Fruit fly (Drosophila melanogaster) whole organism, prepupa: ENCODE results near the gene CG32152.

Source experiments
- CG10669 ChIP-seq: fragments of 200-800 bp; sonication (Bioruptor generic); optimal IDR thresholded peaks from 3 replicates; lab custom pipeline; 2018; ENCODE audit warnings: missing biosample characterization, mild to moderate bottlenecking, missing genetic modification characterization, moderate library complexity
- CG11762 ChIP-seq: fragments of 200-800 bp; sonication (Bioruptor generic); optimal IDR thresholded peaks from 3 replicates; lab custom pipeline; 2016; ENCODE audit warnings: missing biosample characterization, missing genetic modification characterization; ENCODE audit not compliant: insufficient read depth
- CG11902 ChIP-seq: fragments of 200-800 bp; sonication (Bioruptor generic); optimal IDR thresholded peaks from 3 replicates; lab custom pipeline; 2016; ENCODE audit warnings: missing biosample characterization, missing genetic modification characterization
- CG1621 ChIP-seq: fragments of 200-800 bp; sonication (Bioruptor generic); optimal IDR thresholded peaks from 3 replicates; lab custom pipeline; 2018; ENCODE audit warnings: missing biosample characterization, mild to moderate bottlenecking, missing genetic modification characterization
- CG16779 ChIP-seq: fragments of 200-800 bp; sonication (Bioruptor generic); optimal IDR thresholded peaks from 3 replicates; lab custom pipeline; 2017; ENCODE audit warnings: missing biosample characterization, mild to moderate bottlenecking, missing genetic modification characterization
- CG31627 ChIP-seq: fragments of 200-800 bp; sonication (Bioruptor generic); optimal IDR thresholded peaks from 3 replicates; lab custom pipeline; 2016; ENCODE audit warnings: missing biosample characterization, missing genetic modification characterization
- CG32006 ChIP-seq: fragments of 200-800 bp; sonication (Bioruptor generic); optimal IDR thresholded peaks from 3 replicates; lab custom pipeline; 2017; ENCODE audit warnings: missing biosample characterization, mild to moderate bottlenecking, missing genetic modification characterization
- CG34406 ChIP-seq: fragments of 200-800 bp; sonication (Bioruptor generic); optimal IDR thresholded peaks from 3 replicates; lab custom pipeline; 2016; ENCODE audit warnings: missing biosample characterization, missing genetic modification characterization
- CG4318 ChIP-seq: fragments of 200-800 bp; sonication (Bioruptor generic); optimal IDR thresholded peaks from 3 replicates; lab custom pipeline; 2017; ENCODE audit warnings: missing biosample characterization, mild to moderate bottlenecking, missing genetic modification characterization
- CG6163 ChIP-seq: fragments of 200-800 bp; sonication (Bioruptor generic); IDR thresholded peaks from 3 replicates; pipeline ENCODE4 v1.3.6; 2022; ENCODE audit warnings: missing biosample characterization, missing genetic modification characterization
- CG6276 ChIP-seq: fragments of 200-800 bp; sonication (Bioruptor generic); optimal IDR thresholded peaks from 2 replicates; lab custom pipeline; 2017; ENCODE audit warnings: missing biosample characterization, mild to moderate bottlenecking, missing genetic modification characterization
- CG6792 ChIP-seq: fragments of 200-800 bp; sonication (Bioruptor generic); optimal IDR thresholded peaks from 3 replicates; lab custom pipeline; 2016; ENCODE audit warnings: missing biosample characterization, missing genetic modification characterization
- CG6808 ChIP-seq: fragments of 200-800 bp; sonication (Bioruptor generic); optimal IDR thresholded peaks from 3 replicates; lab custom pipeline; 2017; ENCODE audit warnings: missing biosample characterization, missing genetic modification characterization, mild to moderate bottlenecking, moderate library complexity, missing genetic modification reagents
- CG6854 ChIP-seq: fragments of 200-800 bp; sonication (Bioruptor generic); optimal IDR thresholded peaks from 2 replicates; lab custom pipeline; 2017; ENCODE audit warnings: missing biosample characterization, mild to moderate bottlenecking, missing genetic modification characterization
- CG8119 ChIP-seq: fragments of 200-800 bp; sonication (Bioruptor generic); IDR thresholded peaks from 3 replicates; pipeline ENCODE4 v1.3.6; 2022; ENCODE audit warnings: missing biosample characterization, missing genetic modification characterization
- CG8319 ChIP-seq: fragments of 200-800 bp; sonication (Bioruptor generic); optimal IDR thresholded peaks from 3 replicates; lab custom pipeline; 2016; ENCODE audit warnings: missing biosample characterization, missing genetic modification characterization
- Eip93F ChIP-seq: fragments of 200-800 bp; sonication (Bioruptor generic); optimal IDR thresholded peaks from 2 replicates; lab custom pipeline; 2016; ENCODE audit warnings: missing biosample characterization, mild to moderate bottlenecking, missing genetic modification characterization
- Hr38 ChIP-seq: sonication (Bioruptor generic); optimal IDR thresholded peaks from 2 replicates; lab custom pipeline; 2016; ENCODE audit warnings: missing biosample characterization, missing genetic modification characterization
- Hr39 ChIP-seq: fragments of 200-800 bp; sonication (Bioruptor generic); optimal IDR thresholded peaks from 2 replicates; lab custom pipeline; 2016; ENCODE audit warnings: missing biosample characterization, missing genetic modification characterization
- Lpt ChIP-seq: fragments of 200-800 bp; sonication (Bioruptor generic); optimal IDR thresholded peaks from 3 replicates; lab custom pipeline; 2016; ENCODE audit warnings: missing biosample characterization, missing genetic modification characterization
- Sox14 ChIP-seq: fragments of 200-800 bp; sonication (Bioruptor generic); optimal IDR thresholded peaks from 3 replicates; lab custom pipeline; 2016; ENCODE audit warnings: missing biosample characterization, missing genetic modification characterization
- acj6 ChIP-seq: fragments of 200-800 bp; sonication (Bioruptor generic); optimal IDR thresholded peaks from 3 replicates; lab custom pipeline; 2016; ENCODE audit warnings: missing biosample characterization, missing genetic modification characterization
- eg ChIP-seq: fragments of 200-800 bp; sonication (Bioruptor generic); IDR thresholded peaks from 3 replicates; pipeline ENCODE4 v1.3.6; 2022; ENCODE audit warnings: missing biosample characterization, missing genetic modification characterization
- esn ChIP-seq: fragments of 200-800 bp; sonication (Bioruptor generic); optimal IDR thresholded peaks from 2 replicates; lab custom pipeline; 2016; ENCODE audit warnings: missing biosample characterization, mild to moderate bottlenecking, missing genetic modification characterization, moderate library complexity
- fd59A ChIP-seq: fragments of 200-800 bp; sonication (Bioruptor generic); optimal IDR thresholded peaks from 2 replicates; lab custom pipeline; 2017; ENCODE audit warnings: missing biosample characterization, mild to moderate bottlenecking, missing genetic modification characterization, missing genetic modification reagents
- fkh ChIP-seq: fragments of 200-800 bp; sonication (Bioruptor generic); optimal IDR thresholded peaks from 3 replicates; lab custom pipeline; 2017; ENCODE audit warnings: missing biosample characterization, mild to moderate bottlenecking, missing genetic modification characterization, moderate library complexity
- lz ChIP-seq: fragments of 200-800 bp; sonication (Bioruptor generic); optimal IDR thresholded peaks from 3 replicates; lab custom pipeline; 2016; ENCODE audit warnings: missing biosample characterization, missing genetic modification characterization
- net ChIP-seq: fragments of 200-800 bp; sonication (Bioruptor generic); optimal IDR thresholded peaks from 3 replicates; lab custom pipeline; 2016; ENCODE audit warnings: missing biosample characterization, missing genetic modification characterization
- salr ChIP-seq, 2 experiments: fragments of 200-800 bp; sonication (Bioruptor generic); optimal IDR thresholded peaks; 3 replicates each; lab custom pipeline; 2016 to 2018; ENCODE audit warnings: missing biosample characterization in 2 of 2, missing genetic modification characterization in 2 of 2, mild to moderate bottlenecking in 1 of 2
- spab ChIP-seq: fragments of 200-800 bp; sonication (Bioruptor generic); optimal IDR thresholded peaks from 2 replicates; lab custom pipeline; 2017; ENCODE audit warnings: missing biosample characterization, mild to moderate bottlenecking, missing genetic modification characterization, missing genetic modification reagents
- ss ChIP-seq, 2 experiments: fragments of 200-800 bp; sonication (Bioruptor generic); optimal IDR thresholded peaks; 2 replicates in 1 of 2; 3 replicates in 1 of 2; lab custom pipeline; 2017 to 2018; ENCODE audit warnings: mild to moderate bottlenecking in 2 of 2, missing biosample characterization in 2 of 2, missing genetic modification characterization in 2 of 2, moderate library complexity in 1 of 2
- svp ChIP-seq: fragments of 200-800 bp; sonication (Bioruptor generic); peaks from one replicate; lab custom pipeline; 2016; ENCODE audit warnings: missing biosample characterization, missing genetic modification characterization
- topi ChIP-seq: fragments of 200-800 bp; sonication (Bioruptor generic); optimal IDR thresholded peaks from 3 replicates; lab custom pipeline; 2016; ENCODE audit warnings: missing biosample characterization, missing genetic modification characterization

CG32152 gene

dm6 chr3L:16105528-16105927 lies 38.3 kb downstream of the CG32152 start, which contains the start of the genes IntS9 and CG43295 (continued):
- TF ChIP-seq CG8119: no peak; the same call in 2 of the 3 replicates
- peak; percentile 91 for TF ChIP-seq acj6 (GFP tag; lab: Kevin White, UChicago)
- TF ChIP-seq CG11902 (GFP tag; lab: Kevin White, UChicago): peak; percentile 71
- peak; percentile 97 for TF ChIP-seq Sox14 (GFP tag; lab: Kevin White, UChicago)
- TF ChIP-seq CG34406 (GFP tag; lab: Kevin White, UChicago): no peak
- no peak for TF ChIP-seq net (GFP tag; lab: Kevin White, UChicago)
- TF ChIP-seq CG32006 (GFP tag; lab: Kevin White, UChicago): no peak
- peak; percentile 90 for TF ChIP-seq lz
- no peak for TF ChIP-seq CG6808 (GFP tag; lab: Kevin White, UChicago)
- TF ChIP-seq CG8319 (GFP tag; lab: Kevin White, UChicago): peak; percentile 83
- TF ChIP-seq CG10669 (GFP tag; lab: Kevin White, UChicago): no peak
- no peak for TF ChIP-seq CG16779 (tag; lab: Kevin White, UChicago)
- TF ChIP-seq eg (GFP tag; lab: Robert Waterston, UW): peak; percentile 87
- peak; percentile 93 for TF ChIP-seq esn (GFP tag; lab: Kevin White, UChicago)
- no peak for TF ChIP-seq spab (GFP tag; lab: Kevin White, UChicago)
- TF ChIP-seq salr (GFP tag; optimal IDR thresholded peaks at IDR 0.05; lab: Kevin White, UChicago): peak in 1 of 2 experiments; percentile 62
- TF ChIP-seq CG6854: no peak
- TF ChIP-seq topi (GFP tag; lab: Kevin White, UChicago): no peak
- TF ChIP-seq Eip93F: peak; percentile 30
- peak; percentile 84 for TF ChIP-seq CG11762 (GFP tag; lab: Kevin White, UChicago)
- peak; percentile 91 for TF ChIP-seq CG6163 (GFP tag; lab: Robert Waterston, UW)
- no peak for TF ChIP-seq CG4318
- TF ChIP-seq Hr39 (GFP tag; lab: Kevin White, UChicago): peak; percentile 92
- TF ChIP-seq, all 60 proteins: peak for 28

- no peak for TF ChIP-seq Lpt (GFP tag; lab: Kevin White, UChicago)
These were observed 43.8 kb downstream of the CG32152 start, which contains the start of gene IleRS-m for dm6 chr3L:16100059-16100458. Gene IleRS-m, plus strand, starts transcription at chr3L:16100280.

dm6 chr3L:16097393-16097884 lies 46.4 kb downstream of the CG32152 start, which contains the start of the genes CG13074 and ATPsynbetaL:
Gene CG13074, minus strand, starts transcription at chr3L:16097493.
Gene ATPsynbetaL, plus strand, starts transcription at chr3L:16097834.
- TF ChIP-seq CG8119 (no peak), CG6792 (GFP tag; lab: Kevin White, UChicago) (no peak), CG6163 (GFP tag; lab: Robert Waterston, UW) (no peak), CG32006 (GFP tag; lab: Kevin White, UChicago) (no peak), spab (GFP tag; lab: Kevin White, UChicago) (no peak), svp (no peak), CG6276 (no peak), CG1621 (tag; lab: Kevin White, UChicago) (no peak), CG31627 (GFP tag; lab: Kevin White, UChicago) (no peak), esn (GFP tag; lab: Kevin White, UChicago) (no peak), topi (GFP tag; lab: Kevin White, UChicago) (no peak), CG6808 (GFP tag; lab: Kevin White, UChicago) (no peak)

- TF ChIP-seq Sox14 (GFP tag; lab: Kevin White, UChicago): peak; percentile 34
- peak; percentile 69 for TF ChIP-seq fkh
- no peak for TF ChIP-seq fd59A (GFP tag; lab: Kevin White, UChicago)
- no peak for TF ChIP-seq eg (GFP tag; lab: Robert Waterston, UW)
- TF ChIP-seq CG6276: no peak
- no peak for TF ChIP-seq Hr38 (GFP tag; lab: Kevin White, UChicago)
- peak; percentile 5 for TF ChIP-seq esn (GFP tag; lab: Kevin White, UChicago)
- TF ChIP-seq CG6854: peak; percentile 53
- no peak for TF ChIP-seq ss (GFP tag; optimal IDR thresholded peaks at IDR 0.05; lab: Kevin White, UChicago)
These were observed 53.5 kb downstream of the CG32152 start, which contains the start of the genes CG5235 and ClC-c for dm6 chr3L:16090330-16090803. Gene CG5235, minus strand, starts transcription at chr3L:16090392. Gene ClC-c, plus strand, starts transcription at chr3L:16090454.
